Worm (Caenorhabditis elegans) whole organism, L1 larva: Measurements from ENCODE around the gene nhr-137.

Experiments used
- fkh-10 ChIP-seq: sonication (generic microtip); optimal IDR thresholded peaks from 2 replicates; lab custom pipeline; 2017; ENCODE audit warnings: missing biosample characterization, missing genetic modification reagents, missing genetic modification characterization
- fkh-8 ChIP-seq: sonication (generic microtip); optimal IDR thresholded peaks from 2 replicates; lab custom pipeline; 2016; ENCODE audit warnings: mild to moderate bottlenecking, missing genetic modification characterization, missing compliant biosample characterization
- hpl-2 ChIP-seq: fragments of 150-350 bp; optimal IDR thresholded peaks from 2 replicates; lab custom pipeline; 2014; ENCODE audit warnings: missing biosample characterization, missing genetic modification reagents, missing genetic modification characterization
- lin-14 ChIP-seq: fragments of 200-800 bp; sonication (Bioruptor generic); optimal IDR thresholded peaks from 2 replicates; lab custom pipeline; 2018; ENCODE audit warnings: mild to moderate bottlenecking, missing genetic modification characterization, moderate library complexity, missing compliant biosample characterization
- lin-39 ChIP-seq: fragments of 150-350 bp; optimal IDR thresholded peaks from 2 replicates; lab custom pipeline; 2014; ENCODE audit warnings: missing biosample characterization, missing genetic modification reagents, missing genetic modification characterization
- rnt-1 ChIP-seq: sonication (generic microtip); optimal IDR thresholded peaks from 2 replicates; lab custom pipeline; 2016; ENCODE audit warnings: mild to moderate bottlenecking, missing genetic modification characterization, moderate library complexity, missing compliant biosample characterization
- snpc-4 ChIP-seq: fragments of 150-350 bp; optimal IDR thresholded peaks from 2 replicates; lab custom pipeline; 2014; ENCODE audit warnings: missing biosample characterization, missing genetic modification characterization
- unc-62 ChIP-seq: fragments of 150-350 bp; optimal IDR thresholded peaks from 2 replicates; lab custom pipeline; 2014; ENCODE audit warnings: missing biosample characterization, missing genetic modification reagents, missing genetic modification characterization

DNA sequence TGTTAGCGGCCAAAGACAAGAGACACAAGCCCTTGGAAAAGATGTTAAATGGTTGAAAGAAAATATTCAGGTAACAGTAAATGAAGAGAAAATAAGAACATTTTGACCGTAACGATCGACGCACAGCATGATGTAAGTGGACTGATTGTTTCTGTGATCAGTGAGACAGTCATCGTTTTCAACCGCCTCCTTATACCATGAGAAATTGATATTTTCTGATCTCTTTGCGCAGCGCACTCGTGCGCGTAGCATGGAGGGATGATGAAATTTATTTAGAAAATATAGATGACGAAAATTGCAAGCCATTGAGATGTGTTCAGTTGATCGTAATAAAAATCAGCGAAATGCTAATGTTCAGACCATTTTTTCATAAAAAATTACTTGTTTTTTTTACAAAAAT lies 19.2 kb downstream of the nhr-137 start:
- TF ChIP-seq hpl-2 (GFP tag; lab: Kevin White, UChicago) (no peak), lin-39 (no peak), rnt-1 (tag; lab: Kevin White, UChicago) (no peak), fkh-8 (tag; lab: Kevin White, UChicago) (no peak), snpc-4 (tag; lab: Kevin White, UChicago) (no peak), unc-62 (GFP tag; lab: Kevin White, UChicago) (no peak), lin-14 (GFP tag; lab: Kevin White, UChicago) (peak; percentile 15), fkh-10 (GFP tag; lab: Kevin White, UChicago) (no peak)
